Fruit fly (Drosophila melanogaster) whole organism, embryonic: ENCODE data around the gene MESR6.

Experiments used
- Abd-B ChIP-seq: fragments of 200-800 bp; sonication (Bioruptor generic); optimal IDR thresholded peaks from 2 replicates; lab custom pipeline; 2018; ENCODE audit warnings: missing biosample characterization, mild to moderate bottlenecking, missing genetic modification characterization, moderate library complexity
- B-H1 ChIP-seq: fragments of 200-800 bp; sonication (Bioruptor generic); IDR thresholded peaks from 3 replicates; pipeline ENCODE4 v1.3.6; 2022; ENCODE audit warnings: missing biosample characterization, missing genetic modification characterization
- CG1024 ChIP-seq: fragments of 200-800 bp; sonication (Bioruptor generic); IDR thresholded peaks from 2 replicates; pipeline ENCODE4 v1.3.6; 2022; ENCODE audit warnings: missing biosample characterization, missing genetic modification characterization
- CG10274 ChIP-seq: fragments of 200-800 bp; sonication (Bioruptor generic); optimal IDR thresholded peaks from 3 replicates; lab custom pipeline; 2017; ENCODE audit warnings: missing biosample characterization, mild to moderate bottlenecking, missing genetic modification characterization
- CG11085 ChIP-seq: fragments of 200-800 bp; sonication (Bioruptor generic); IDR thresholded peaks from 2 replicates; pipeline ENCODE4 v1.3.6; 2022; ENCODE audit warnings: missing biosample characterization, missing genetic modification characterization
- CG11696 ChIP-seq: fragments of 200-800 bp; sonication (Bioruptor generic); IDR thresholded peaks from 2 replicates; pipeline ENCODE4 v1.3.6; 2022; ENCODE audit warnings: missing biosample characterization, missing genetic modification characterization
- CG1233 ChIP-seq: fragments of 200-800 bp; sonication (Bioruptor generic); optimal IDR thresholded peaks from 4 replicates; lab custom pipeline; 2018; ENCODE audit warnings: missing biosample characterization, mild to moderate bottlenecking, missing genetic modification characterization
- CG12769 ChIP-seq: fragments of 200-800 bp; sonication (Bioruptor generic); optimal IDR thresholded peaks from 2 replicates; lab custom pipeline; 2019; ENCODE audit warnings: missing biosample characterization, mild to moderate bottlenecking, missing genetic modification characterization, moderate library complexity
- CG13894 ChIP-seq: fragments of 200-800 bp; sonication (Bioruptor generic); optimal IDR thresholded peaks from 3 replicates; lab custom pipeline; 2018; ENCODE audit warnings: missing biosample characterization, mild to moderate bottlenecking, missing genetic modification characterization, moderate library complexity
- CG15601 ChIP-seq: fragments of 200-800 bp; sonication (Bioruptor generic); optimal IDR thresholded peaks from 3 replicates; lab custom pipeline; 2019; ENCODE audit warnings: missing biosample characterization, mild to moderate bottlenecking, missing genetic modification characterization, moderate library complexity
- CG17186 ChIP-seq: fragments of 200-800 bp; sonication (Bioruptor generic); optimal IDR thresholded peaks from 3 replicates; lab custom pipeline; 2017; ENCODE audit warnings: missing biosample characterization, missing genetic modification reagents, missing genetic modification characterization
- CG17568 ChIP-seq: fragments of 200-800 bp; sonication (Bioruptor generic); optimal IDR thresholded peaks from 2 replicates; lab custom pipeline; 2018; ENCODE audit warnings: missing biosample characterization, mild to moderate bottlenecking, missing genetic modification characterization, moderate library complexity
- CG18599 ChIP-seq: fragments of 200-800 bp; sonication (Bioruptor generic); optimal IDR thresholded peaks from 3 replicates; lab custom pipeline; 2017; ENCODE audit warnings: missing biosample characterization, missing genetic modification characterization, mild to moderate bottlenecking, moderate library complexity, missing genetic modification reagents
- CG2116 ChIP-seq: fragments of 200-800 bp; sonication (Bioruptor generic); optimal IDR thresholded peaks from 3 replicates; lab custom pipeline; 2018; ENCODE audit warnings: missing biosample characterization, mild to moderate bottlenecking, missing genetic modification characterization
- CG2120 ChIP-seq: fragments of 200-800 bp; sonication (Bioruptor generic); optimal IDR thresholded peaks from 3 replicates; lab custom pipeline; 2016; ENCODE audit warnings: missing biosample characterization, missing genetic modification characterization
- CG2199 ChIP-seq: fragments of 200-800 bp; sonication (Bioruptor generic); IDR thresholded peaks from 3 replicates; pipeline ENCODE4 v1.3.6; 2022; ENCODE audit warnings: missing biosample characterization, missing genetic modification characterization
- CG4404 ChIP-seq: fragments of 200-800 bp; sonication (Bioruptor generic); IDR thresholded peaks from 2 replicates; pipeline ENCODE4 v1.3.6; 2022; ENCODE audit warnings: missing biosample characterization, missing genetic modification characterization
- CG8478 ChIP-seq: fragments of >200 bp; optimal IDR thresholded peaks from 2 replicates; lab custom pipeline; 2018
- CG8924 ChIP-seq: fragments of 200-800 bp; optimal IDR thresholded peaks from 3 replicates; lab custom pipeline; 2019; ENCODE audit warnings: missing biosample characterization, mild to moderate bottlenecking, missing genetic modification characterization, moderate library complexity
- CG9215 ChIP-seq: fragments of 200-800 bp; sonication (Bioruptor generic); IDR thresholded peaks from 2 replicates; pipeline ENCODE4 v1.3.6; 2022; ENCODE audit warnings: missing biosample characterization, missing genetic modification characterization
- CoRest ChIP-seq: fragments of 200-800 bp; sonication (Bioruptor generic); optimal IDR thresholded peaks from 3 replicates; lab custom pipeline; 2018; ENCODE audit warnings: missing biosample characterization, mild to moderate bottlenecking, missing genetic modification characterization, moderate library complexity
- Doc2 ChIP-seq: fragments of 200-800 bp; sonication (Bioruptor generic); IDR thresholded peaks from 2 replicates; pipeline ENCODE4 v1.3.6; 2022; ENCODE audit warnings: missing biosample characterization, missing genetic modification characterization
- E2f2 ChIP-seq: fragments of 200-800 bp; sonication (Bioruptor generic); IDR thresholded peaks from 2 replicates; pipeline ENCODE4 v1.3.6; 2022; ENCODE audit warnings: missing biosample characterization, missing genetic modification characterization
- H15 ChIP-seq: fragments of 200-800 bp; sonication (Bioruptor generic); IDR thresholded peaks from 3 replicates; pipeline ENCODE4 v1.3.6; 2022; ENCODE audit warnings: missing biosample characterization, missing genetic modification characterization
- Hmx ChIP-seq: fragments of 200-800 bp; sonication (Bioruptor generic); optimal IDR thresholded peaks from 2 replicates; lab custom pipeline; 2016; ENCODE audit warnings: missing biosample characterization, missing genetic modification characterization
- MESR4 ChIP-seq: fragments of 200-800 bp; sonication (Bioruptor generic); optimal IDR thresholded peaks from 2 replicates; lab custom pipeline; 2018; ENCODE audit warnings: missing biosample characterization, mild to moderate bottlenecking, missing genetic modification characterization, moderate library complexity
- Med ChIP-seq: fragments of 200-800 bp; sonication (Bioruptor generic); peaks from one replicate; lab custom pipeline; 2016; ENCODE audit warnings: missing biosample characterization, missing genetic modification characterization, mild to moderate bottlenecking, inconsistent platforms, moderate library complexity
- Nf-YC ChIP-seq: fragments of 200-800 bp; optimal IDR thresholded peaks from 3 replicates; lab custom pipeline; 2019; ENCODE audit warnings: missing biosample characterization, mild to moderate bottlenecking, missing genetic modification characterization, moderate library complexity
- NfI ChIP-seq: fragments of 200-800 bp; sonication (Bioruptor generic); optimal IDR thresholded peaks from 3 replicates; lab custom pipeline; 2018; ENCODE audit warnings: missing biosample characterization, mild to moderate bottlenecking, missing genetic modification characterization, moderate library complexity
- Optix ChIP-seq: fragments of 200-800 bp; sonication (Bioruptor generic); IDR thresholded peaks from 3 replicates; pipeline ENCODE4 v1.3.6; 2022; ENCODE audit warnings: missing biosample characterization, missing genetic modification characterization
- Sry-β ChIP-seq: fragments of 200-800 bp; sonication (Bioruptor generic); optimal IDR thresholded peaks from 2 replicates; lab custom pipeline; 2018; ENCODE audit warnings: missing biosample characterization, mild to moderate bottlenecking, missing genetic modification characterization, moderate library complexity
- abd-A ChIP-seq: fragments of 200-800 bp; sonication (Bioruptor generic); optimal IDR thresholded peaks from 3 replicates; lab custom pipeline; 2019; ENCODE audit warnings: missing biosample characterization, mild to moderate bottlenecking, missing genetic modification characterization, moderate library complexity
- bsh ChIP-seq, 2 experiments: fragments of 200-800 bp; sonication (Bioruptor generic); optimal IDR thresholded peaks; 2 replicates each; lab custom pipeline; 2017 to 2018; ENCODE audit warnings: mild to moderate bottlenecking in 2 of 2, missing biosample characterization in 2 of 2, missing genetic modification characterization in 2 of 2, moderate library complexity in 1 of 2
- cad ChIP-seq: fragments of >200 bp; optimal IDR thresholded peaks from 2 replicates; lab custom pipeline; 2017; ENCODE audit warnings: missing biosample characterization, missing genetic modification characterization
- cas ChIP-seq: fragments of 200-800 bp; sonication (Bioruptor generic); IDR thresholded peaks from 2 replicates; pipeline ENCODE4 v1.3.6; 2022; ENCODE audit warnings: missing biosample characterization, missing genetic modification characterization
- crol ChIP-seq: fragments of 200-800 bp; sonication (Bioruptor generic); IDR thresholded peaks from 2 replicates; pipeline ENCODE4 v1.3.6; 2022; ENCODE audit warnings: missing biosample characterization, missing genetic modification characterization
- dm ChIP-seq: fragments of 200-800 bp; sonication (Bioruptor generic); optimal IDR thresholded peaks from 3 replicates; lab custom pipeline; 2016; ENCODE audit warnings: missing biosample characterization, missing genetic modification characterization
- dmrt99B ChIP-seq: fragments of 200-800 bp; sonication (Bioruptor generic); optimal IDR thresholded peaks from 2 replicates; lab custom pipeline; 2018; ENCODE audit warnings: missing biosample characterization, mild to moderate bottlenecking, missing genetic modification characterization, moderate library complexity
- eve ChIP-seq, 2 experiments: fragments of >200 bp; optimal IDR thresholded peaks; 2 replicates each; lab custom pipeline; 2017; ENCODE audit warnings: missing biosample characterization in 2 of 2, missing genetic modification characterization in 2 of 2
- gcm2 ChIP-seq: fragments of 200-800 bp; sonication (Bioruptor generic); optimal IDR thresholded peaks from 2 replicates; lab custom pipeline; 2016; ENCODE audit warnings: missing biosample characterization, missing genetic modification characterization
- jumu ChIP-seq: fragments of 200-800 bp; sonication (Bioruptor generic); optimal IDR thresholded peaks from 3 replicates; lab custom pipeline; 2016; ENCODE audit warnings: missing biosample characterization, missing genetic modification characterization
- kay ChIP-seq: fragments of 200-800 bp; sonication (Bioruptor generic); optimal IDR thresholded peaks from 2 replicates; lab custom pipeline; 2016; ENCODE audit warnings: missing biosample characterization, missing genetic modification characterization
- kni ChIP-seq: fragments of 200-800 bp; sonication (Bioruptor generic); optimal IDR thresholded peaks from 3 replicates; lab custom pipeline; 2017; ENCODE audit warnings: mild to moderate bottlenecking, missing biosample characterization, missing genetic modification reagents, missing genetic modification characterization
- salm ChIP-seq: fragments of 200-800 bp; sonication (Bioruptor generic); optimal IDR thresholded peaks from 2 replicates; lab custom pipeline; 2018; ENCODE audit warnings: missing biosample characterization, mild to moderate bottlenecking, missing genetic modification characterization
- sens ChIP-seq: fragments of 200-800 bp; sonication (Bioruptor generic); peaks from one replicate; lab custom pipeline; 2016; ENCODE audit warnings: missing biosample characterization, missing genetic modification characterization
- sob ChIP-seq: fragments of 200-800 bp; sonication (Bioruptor generic); IDR thresholded peaks from 2 replicates; pipeline ENCODE4 v1.3.6; 2022; ENCODE audit warnings: missing biosample characterization, missing genetic modification characterization
- sr ChIP-seq: fragments of 200-800 bp; sonication (Bioruptor generic); IDR thresholded peaks from 3 replicates; pipeline ENCODE4 v1.3.6; 2022; ENCODE audit warnings: missing biosample characterization, missing genetic modification characterization
- stwl ChIP-seq: fragments of 200-800 bp; sonication (Bioruptor generic); optimal IDR thresholded peaks from 3 replicates; lab custom pipeline; 2018; ENCODE audit warnings: missing biosample characterization, mild to moderate bottlenecking, missing genetic modification characterization, moderate library complexity
- sug ChIP-seq: fragments of 200-800 bp; optimal IDR thresholded peaks from 2 replicates; lab custom pipeline; 2019; ENCODE audit warnings: missing biosample characterization, mild to moderate bottlenecking, missing genetic modification characterization, moderate library complexity
- toy ChIP-seq: fragments of 200-800 bp; sonication (Bioruptor generic); IDR thresholded peaks from 2 replicates; pipeline ENCODE4 v1.3.6; 2022; ENCODE audit warnings: missing biosample characterization, missing genetic modification characterization
- z ChIP-seq: fragments of 200-800 bp; sonication (Bioruptor generic); IDR thresholded peaks from 3 replicates; pipeline ENCODE4 v1.3.6; 2022; ENCODE audit warnings: missing biosample characterization, missing genetic modification characterization

Gene MESR6

DNA sequence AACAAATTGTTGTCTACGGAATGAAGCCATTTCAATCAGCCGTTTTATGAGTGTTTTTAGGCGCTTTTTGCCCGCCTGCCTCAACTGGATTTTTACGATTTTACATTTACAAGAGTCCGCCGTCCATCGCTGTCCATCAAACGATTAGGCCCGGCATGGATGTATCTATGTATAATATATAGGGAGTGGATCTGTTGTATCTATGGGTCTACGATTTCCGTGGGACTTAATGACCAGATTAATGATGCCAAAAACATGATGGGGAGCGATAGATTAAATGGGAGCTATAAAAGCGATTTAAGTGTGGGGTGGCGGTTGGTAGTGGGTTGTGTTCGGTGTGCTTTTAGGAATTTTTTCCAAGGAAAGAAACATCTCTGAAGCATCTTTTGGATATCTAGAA lies 43.7 kb upstream of the MESR6 start (continued):
- no peak for TF ChIP-seq sob (GFP tag; lab: Robert Waterston, UW)
- no peak for TF ChIP-seq Med (GFP tag; lab: Kevin White, UChicago)
- no peak for TF ChIP-seq stwl (tag; lab: Kevin White, UChicago)
- TF ChIP-seq CG15601 (tag; lab: Kevin White, UChicago) = no peak
- 0 out of 3 replicates have a peak, but pooled peaks have one; percentile 22 for TF ChIP-seq sr (GFP tag; lab: Robert Waterston, UW)
- peak in 1 of 2 experiments; percentile 65 for TF ChIP-seq eve (GFP tag; optimal IDR thresholded peaks at IDR 0.05; lab: Kevin White, UChicago)
- no peak for TF ChIP-seq crol
- TF ChIP-seq CG2116 = no peak
- peak; percentile 63 for TF ChIP-seq abd-A
- TF ChIP-seq Hmx (GFP tag; lab: Kevin White, UChicago) = no peak
- TF ChIP-seq CG12769 = peak; percentile 52
- no peak for TF ChIP-seq B-H1
- no peak for TF ChIP-seq sug (tag; lab: Kevin White, UChicago)
- TF ChIP-seq Abd-B (GFP tag; lab: Kevin White, UChicago) = peak; percentile 12
- no peak for TF ChIP-seq CG17568 (GFP tag; lab: Kevin White, UChicago)
- no peak for TF ChIP-seq CG10274 (GFP tag; lab: Kevin White, UChicago)
- TF ChIP-seq Nf-YC (tag; lab: Kevin White, UChicago) = no peak
- TF ChIP-seq MESR4 (GFP tag; lab: Kevin White, UChicago) = no peak
- TF ChIP-seq CG2120 = no peak
- no peak for TF ChIP-seq bsh (GFP tag; optimal IDR thresholded peaks at IDR 0.05; lab: Kevin White, UChicago)
- TF ChIP-seq cad (GFP tag; lab: Kevin White, UChicago) = no peak
- TF ChIP-seq CG13894 (tag; lab: Kevin White, UChicago) = peak; percentile 100

DNA sequence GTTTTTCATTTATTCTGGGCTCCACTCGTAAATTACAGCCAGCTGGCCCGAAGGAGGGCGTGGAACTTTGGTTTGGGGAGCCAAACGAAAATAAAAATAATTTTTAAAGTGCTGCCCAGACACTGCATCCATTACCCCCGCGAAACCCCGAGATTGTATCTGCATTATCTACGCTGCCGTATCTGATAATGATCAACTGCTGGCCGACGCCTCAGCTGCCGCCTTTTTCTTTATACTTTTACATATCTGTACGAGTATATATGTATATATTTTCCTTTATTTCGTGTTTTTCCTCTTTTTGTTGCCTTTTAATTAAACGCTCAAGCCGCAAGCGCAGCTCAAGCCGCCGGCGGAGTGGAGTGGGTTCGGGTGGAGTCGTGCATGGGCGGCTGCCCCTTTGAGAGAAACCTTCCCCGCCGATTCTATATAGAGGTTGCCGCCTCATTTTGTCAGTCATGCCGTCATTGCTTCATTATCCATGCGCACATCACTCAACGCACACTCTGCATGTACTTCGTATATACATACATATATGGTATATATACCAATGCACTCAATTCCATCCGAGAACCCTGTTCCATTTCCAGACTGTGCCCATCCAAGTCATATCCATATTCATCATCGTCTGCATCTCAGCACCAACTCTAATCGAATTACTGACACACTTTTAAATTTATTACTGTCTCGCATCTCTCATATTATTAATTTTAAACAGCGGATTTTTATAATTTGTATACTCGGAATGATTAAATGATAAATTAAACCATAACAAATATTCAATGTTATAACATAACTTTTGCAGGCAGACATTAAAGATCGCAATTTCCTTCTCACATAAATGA lies 42.6 kb upstream of the MESR6 start:
- TF ChIP-seq CG1233 (GFP tag; lab: Kevin White, UChicago) (no peak), gcm2 (GFP tag; lab: Kevin White, UChicago) (no peak), CG2199 (GFP tag; lab: Robert Waterston, UW) (0 out of 3 replicates have a peak, but pooled peaks have one; percentile 32), CG9215 (GFP tag; lab: Robert Waterston, UW) (no peak), sens (GFP tag; lab: Kevin White, UChicago) (peak; percentile 56), Optix (GFP tag; lab: Robert Waterston, UW) (no peak), CoRest (no peak), CG11696 (GFP tag; lab: Robert Waterston, UW) (no peak), Doc2 (GFP tag; lab: Robert Waterston, UW) (no peak), NfI (GFP tag; lab: Kevin White, UChicago) (no peak), dmrt99B (no peak), z (GFP tag; lab: Robert Waterston, UW) (peak; percentile 86), CG17186 (GFP tag; lab: Kevin White, UChicago) (no peak), dm (no peak), CG8924 (tag; lab: Kevin White, UChicago) (no peak), H15 (GFP tag; lab: Robert Waterston, UW) (no peak), CG1024 (no peak), CG11085 (GFP tag; lab: Robert Waterston, UW) (no peak), salm (no peak), CG18599 (GFP tag; lab: Kevin White, UChicago) (no peak), kay (GFP tag; lab: Kevin White, UChicago) (no peak), CG2116 (no peak), Sry-β (GFP tag; lab: Kevin White, UChicago) (no peak), CG4404 (GFP tag; lab: Robert Waterston, UW) (no peak), E2f2 (GFP tag; lab: Robert Waterston, UW) (no peak), kni (peak; percentile 5), toy (no peak), CG8478 (no peak), jumu (GFP tag; lab: Kevin White, UChicago) (no peak), cas (GFP tag; lab: Robert Waterston, UW) (no peak)
